Worm (Caenorhabditis elegans) whole organism, young adult: Measurements from ENCODE around the gene T24E12.1.
A peak's percentile ranks its signal among the peaks of the same experiment; 100 is the strongest.

Experiments used
- B0261.1 ChIP-seq: sonication (generic microtip); optimal IDR thresholded peaks from 2 replicates; lab custom pipeline; 2016; ENCODE audit warnings: mild to moderate bottlenecking, missing genetic modification characterization, moderate library complexity, missing compliant biosample characterization
- C06A6.2 ChIP-seq: fragments of 200-800 bp; sonication (Bioruptor generic); conservative IDR thresholded peaks from 2 replicates; pipeline ENCODE4 v1.3.6; 2022; ENCODE audit warnings: missing genetic modification characterization, missing compliant biosample characterization
- C17E4.6 ChIP-seq: fragments of 200-800 bp; sonication (Bioruptor generic); IDR thresholded peaks from 2 replicates; pipeline ENCODE4 v1.3.6; 2022; ENCODE audit warnings: missing genetic modification reagents, missing genetic modification characterization, missing compliant biosample characterization
- D2030.7 ChIP-seq: fragments of 200-800 bp; sonication (Bioruptor generic); IDR thresholded peaks from 2 replicates; pipeline ENCODE4 v1.3.6; 2022; ENCODE audit warnings: missing genetic modification reagents, missing genetic modification characterization, missing compliant biosample characterization
- F39B2.1 ChIP-seq: fragments of 200-800 bp; sonication (Bioruptor generic); IDR thresholded peaks from 2 replicates; pipeline ENCODE4 v1.3.6; 2022; ENCODE audit warnings: missing genetic modification reagents, missing genetic modification characterization, missing compliant biosample characterization
- F49E8.2 ChIP-seq: sonication (generic microtip); optimal IDR thresholded peaks from 3 replicates; lab custom pipeline; 2017; ENCODE audit warnings: missing genetic modification characterization, mild to moderate bottlenecking, missing compliant biosample characterization, antibody characterized with exemption, moderate library complexity; ENCODE audit not compliant: insufficient read depth
- F55B11.4 ChIP-seq: sonication (generic microtip); optimal IDR thresholded peaks from 2 replicates; lab custom pipeline; 2016; ENCODE audit warnings: missing compliant biosample characterization, missing genetic modification characterization, borderline replicate concordance; ENCODE audit not compliant: insufficient read depth
- K12H6.12 ChIP-seq: fragments of 200-800 bp; sonication (Bioruptor generic); optimal IDR thresholded peaks from 2 replicates; lab custom pipeline; 2018; ENCODE audit warnings: mild to moderate bottlenecking, missing genetic modification characterization, missing compliant biosample characterization
- T07F8.4 ChIP-seq: sonication (generic microtip); optimal IDR thresholded peaks from 2 replicates; lab custom pipeline; 2016; ENCODE audit warnings: mild to moderate bottlenecking, missing genetic modification characterization, moderate library complexity, missing compliant biosample characterization
- T26A5.8 ChIP-seq: sonication (generic microtip); optimal IDR thresholded peaks from 2 replicates; lab custom pipeline; 2016; ENCODE audit warnings: missing genetic modification characterization, missing compliant biosample characterization
- Y53F4B.3 ChIP-seq: fragments of 200-800 bp; sonication (Bioruptor generic); IDR thresholded peaks from 2 replicates; pipeline ENCODE4 v1.3.6; 2022; ENCODE audit warnings: missing genetic modification reagents, missing genetic modification characterization, missing compliant biosample characterization
- Y56A3A.18 ChIP-seq: fragments of 200-800 bp; sonication (Bioruptor generic); IDR thresholded peaks from 2 replicates; pipeline ENCODE4 v1.3.6; 2022; ENCODE audit warnings: missing genetic modification reagents, missing genetic modification characterization, missing compliant biosample characterization
- akir-1 ChIP-seq: fragments of 200-800 bp; sonication (Bioruptor generic); optimal IDR thresholded peaks from 2 replicates; lab custom pipeline; 2018; ENCODE audit warnings: mild to moderate bottlenecking, missing genetic modification characterization, moderate library complexity, missing compliant biosample characterization
- atf-7 ChIP-seq: sonication (generic microtip); optimal IDR thresholded peaks from 2 replicates; lab custom pipeline; 2017; ENCODE audit warnings: mild to moderate bottlenecking, missing genetic modification characterization, missing compliant biosample characterization
- attf-6 ChIP-seq: fragments of 200-800 bp; sonication (Bioruptor generic); IDR thresholded peaks from 2 replicates; pipeline ENCODE4 v1.3.6; 2022; ENCODE audit warnings: missing genetic modification reagents, missing genetic modification characterization, missing compliant biosample characterization
- bed-1 ChIP-seq: fragments of 200-800 bp; sonication (Bioruptor generic); IDR thresholded peaks from 2 replicates; pipeline ENCODE4 v1.3.6; 2022; ENCODE audit warnings: missing genetic modification reagents, missing genetic modification characterization, missing compliant biosample characterization
- bed-2 ChIP-seq: fragments of 200-800 bp; sonication (Bioruptor generic); IDR thresholded peaks from 2 replicates; pipeline ENCODE4 v1.3.6; 2022; ENCODE audit warnings: missing genetic modification reagents, missing genetic modification characterization, missing compliant biosample characterization
- ceh-27 ChIP-seq: fragments of 200-800 bp; sonication (Bioruptor generic); optimal IDR thresholded peaks from 2 replicates; lab custom pipeline; 2018; ENCODE audit warnings: mild to moderate bottlenecking, missing genetic modification characterization, moderate library complexity, missing compliant biosample characterization
- ceh-40 ChIP-seq: fragments of 200-800 bp; sonication (Bioruptor generic); IDR thresholded peaks from 2 replicates; pipeline ENCODE4 v1.3.6; 2022; ENCODE audit warnings: missing genetic modification characterization, missing compliant biosample characterization
- dpff-1 ChIP-seq: sonication (generic microtip); optimal IDR thresholded peaks from 2 replicates; lab custom pipeline; 2017; ENCODE audit warnings: mild to moderate bottlenecking, missing genetic modification characterization, missing compliant biosample characterization
- dpl-1 ChIP-seq: fragments of 150-350 bp; optimal IDR thresholded peaks from 2 replicates; lab custom pipeline; 2014; ENCODE audit warnings: missing biosample characterization, missing genetic modification reagents, missing genetic modification characterization
- efl-1 ChIP-seq: fragments of 150-350 bp; optimal IDR thresholded peaks from 2 replicates; lab custom pipeline; 2014; ENCODE audit warnings: missing biosample characterization, missing genetic modification reagents, missing genetic modification characterization
- egl-44 ChIP-seq: fragments of 200-800 bp; sonication (Bioruptor generic); IDR thresholded peaks from 2 replicates; pipeline ENCODE4 v1.3.6; 2022; ENCODE audit warnings: missing genetic modification reagents, missing genetic modification characterization, missing compliant biosample characterization
- fkh-3 ChIP-seq: sonication (generic microtip); optimal IDR thresholded peaks from 2 replicates; lab custom pipeline; 2016; ENCODE audit warnings: mild to moderate bottlenecking, missing genetic modification characterization, missing compliant biosample characterization
- hmg-20 ChIP-seq: fragments of 200-800 bp; sonication (Bioruptor generic); IDR thresholded peaks from 2 replicates; pipeline ENCODE4 v1.3.6; 2022; ENCODE audit warnings: missing genetic modification reagents, missing genetic modification characterization, missing compliant biosample characterization
- hrde-1 ChIP-seq: sonication (generic microtip); optimal IDR thresholded peaks from 2 replicates; lab custom pipeline; 2016; ENCODE audit warnings: missing genetic modification characterization, mild to moderate bottlenecking, missing compliant biosample characterization, moderate library complexity, missing genotype, missing genetic modification reagents, borderline replicate concordance
- hsf-1 ChIP-seq: fragments of 200-800 bp; sonication (Bioruptor generic); IDR thresholded peaks from 2 replicates; pipeline ENCODE4 v1.3.6; 2022; ENCODE audit warnings: missing genetic modification reagents, missing genetic modification characterization, missing compliant biosample characterization
- lin-26 ChIP-seq: fragments of 200-800 bp; sonication (Bioruptor generic); IDR thresholded peaks from 2 replicates; pipeline ENCODE4 v1.3.6; 2022; ENCODE audit warnings: missing genetic modification reagents, missing genetic modification characterization, missing compliant biosample characterization
- lin-35 ChIP-seq, 3 experiments: fragments of 150-350 bp in 2 of 3; sonication (generic microtip) in 1 of 3; optimal IDR thresholded peaks; 2 replicates each; lab custom pipeline; 2014 to 2018; ENCODE audit warnings: missing biosample characterization in 3 of 3, missing genetic modification characterization in 3 of 3, missing genetic modification reagents in 3 of 3
- lin-40 ChIP-seq: sonication (generic microtip); optimal IDR thresholded peaks from 2 replicates; lab custom pipeline; 2016; ENCODE audit warnings: missing genetic modification characterization, mild to moderate bottlenecking, missing compliant biosample characterization, missing genotype, missing genetic modification reagents
- lsl-1 ChIP-seq: fragments of 200-800 bp; sonication (Bioruptor generic); optimal IDR thresholded peaks from 2 replicates; lab custom pipeline; 2018; ENCODE audit warnings: mild to moderate bottlenecking, missing genetic modification characterization, moderate library complexity, missing compliant biosample characterization
- lsy-27 ChIP-seq: sonication (generic microtip); optimal IDR thresholded peaks from 2 replicates; lab custom pipeline; 2017; ENCODE audit warnings: missing genetic modification characterization, mild to moderate bottlenecking, missing compliant biosample characterization, antibody characterized with exemption, missing genotype, borderline replicate concordance; ENCODE audit not compliant: insufficient read depth
- madf-10 ChIP-seq: sonication (generic microtip); optimal IDR thresholded peaks from 2 replicates; lab custom pipeline; 2016; ENCODE audit warnings: mild to moderate bottlenecking, missing genetic modification characterization, missing compliant biosample characterization
- madf-3 ChIP-seq: fragments of 200-800 bp; sonication (Bioruptor generic); IDR thresholded peaks from 2 replicates; pipeline ENCODE4 v1.3.6; 2022; ENCODE audit warnings: missing genetic modification reagents, missing genetic modification characterization, missing compliant biosample characterization
- mel-28 ChIP-seq: sonication (generic microtip); optimal IDR thresholded peaks from 2 replicates; lab custom pipeline; 2016; ENCODE audit warnings: borderline replicate concordance, mild to moderate bottlenecking, missing genetic modification characterization, missing compliant biosample characterization
- mes-4 ChIP-seq: sonication (generic microtip); optimal IDR thresholded peaks from 2 replicates; lab custom pipeline; 2016; ENCODE audit warnings: missing genotype, missing genetic modification characterization, missing compliant biosample characterization
- nhr-120 ChIP-seq: fragments of 200-800 bp; sonication (Bioruptor generic); IDR thresholded peaks from 2 replicates; pipeline ENCODE4 v1.3.6; 2022; ENCODE audit warnings: missing genetic modification characterization, missing compliant biosample characterization
- nhr-179 ChIP-seq: sonication (generic microtip); optimal IDR thresholded peaks from 2 replicates; lab custom pipeline; 2016; ENCODE audit warnings: mild to moderate bottlenecking, missing genetic modification characterization, missing compliant biosample characterization
- nhr-80 ChIP-seq: sonication (generic microtip); optimal IDR thresholded peaks from 2 replicates; lab custom pipeline; 2016; ENCODE audit warnings: missing genetic modification characterization, missing compliant biosample characterization
- pbrm-1 ChIP-seq: fragments of 200-800 bp; sonication (Bioruptor generic); IDR thresholded peaks from 2 replicates; pipeline ENCODE4 v1.3.6; 2022; ENCODE audit warnings: missing genetic modification reagents, missing genetic modification characterization, missing compliant biosample characterization
- repo-1 ChIP-seq: sonication (generic microtip); optimal IDR thresholded peaks from 2 replicates; lab custom pipeline; 2017; ENCODE audit warnings: mild to moderate bottlenecking, missing genetic modification characterization, missing compliant biosample characterization
- sdz-38 ChIP-seq: sonication (generic microtip); optimal IDR thresholded peaks from 2 replicates; lab custom pipeline; 2016; ENCODE audit warnings: missing genotype, missing genetic modification characterization, missing compliant biosample characterization
- sea-2 ChIP-seq: fragments of 200-800 bp; sonication (Bioruptor generic); IDR thresholded peaks from 2 replicates; pipeline ENCODE4 v1.3.6; 2022; ENCODE audit warnings: missing genetic modification characterization, missing compliant biosample characterization
- snpc-1.1 ChIP-seq: sonication (generic microtip); optimal IDR thresholded peaks from 2 replicates; lab custom pipeline; 2017; ENCODE audit warnings: missing genetic modification characterization, mild to moderate bottlenecking, missing compliant biosample characterization, antibody characterized with exemption, moderate library complexity, missing genotype, missing genetic modification reagents; ENCODE audit not compliant: insufficient read depth
- snpc-1.3 ChIP-seq: sonication (generic microtip); optimal IDR thresholded peaks from 2 replicates; lab custom pipeline; 2017; ENCODE audit warnings: missing genetic modification characterization, mild to moderate bottlenecking, missing compliant biosample characterization, antibody characterized with exemption, moderate library complexity, missing genotype, missing genetic modification reagents; ENCODE audit not compliant: insufficient read depth
- snpc-4 ChIP-seq, 5 experiments: fragments of 150-350 bp in 1 of 5; sonication (generic microtip) in 4 of 5; optimal IDR thresholded peaks; 2 replicates each; lab custom pipeline; 2014 to 2018; ENCODE audit warnings: missing genetic modification characterization in 5 of 5, missing biosample characterization in 3 of 5, antibody characterized with exemption in 2 of 5, mild to moderate bottlenecking in 2 of 5, missing compliant biosample characterization in 2 of 5, missing genotype in 2 of 5, moderate library complexity in 2 of 5, missing genetic modification reagents in 1 of 5
- tbp1 ChIP-seq: fragments of 200-800 bp; sonication (Bioruptor generic); optimal IDR thresholded peaks from 2 replicates; lab custom pipeline; 2018; ENCODE audit warnings: mild to moderate bottlenecking, missing genetic modification characterization, missing compliant biosample characterization
- ztf-22 ChIP-seq: fragments of 200-800 bp; sonication (Bioruptor generic); optimal IDR thresholded peaks from 2 replicates; lab custom pipeline; 2018; ENCODE audit warnings: mild to moderate bottlenecking, missing genetic modification characterization, moderate library complexity, missing compliant biosample characterization

Gene T24E12.1

DNA sequence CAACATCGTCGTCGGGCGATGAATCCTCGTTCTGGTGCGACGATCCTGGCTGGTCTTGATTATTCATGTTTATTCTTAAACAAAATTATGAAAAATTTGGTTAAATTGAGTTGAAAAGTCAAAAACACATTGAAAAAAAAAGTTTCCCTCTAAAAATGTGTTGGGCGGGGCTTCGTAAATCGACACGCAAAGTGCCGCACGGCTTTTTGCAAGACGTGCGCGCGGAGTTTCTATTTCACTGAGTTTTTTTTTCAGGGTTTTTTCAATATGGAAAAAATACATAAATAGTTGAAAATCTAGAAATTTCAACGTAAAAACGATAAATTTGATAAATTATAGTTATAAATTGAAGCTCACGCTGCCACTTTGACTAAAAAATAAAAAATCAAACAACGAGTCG lies 22.7 kb downstream of the T24E12.1 start, which contains the start of gene F54D10.5 (continued):
- TF ChIP-seq sea-2 (no peak), snpc-4 (GFP tag; optimal IDR thresholded peaks at IDR 0.05; lab: Kevin White, UChicago) (no peak), snpc-4 (tag; optimal IDR thresholded peaks at IDR 0.05; lab: Kevin White, UChicago) (no peak), madf-10 (tag; lab: Kevin White, UChicago) (no peak), nhr-80 (tag; lab: Kevin White, UChicago) (no peak), F39B2.1 (GFP tag; lab: Robert Waterston, UW) (no peak), atf-7 (no peak), F55B11.4 (no peak), madf-3 (GFP tag; lab: Robert Waterston, UW) (no peak), hrde-1 (tag; lab: Kevin White, UChicago) (no peak), tbp1 (GFP tag; lab: Kevin White, UChicago) (peak; percentile 14), dpff-1 (tag; lab: Kevin White, UChicago) (no peak), T07F8.4 (no peak), mel-28 (tag; lab: Kevin White, UChicago) (no peak), lsl-1 (GFP tag; lab: Kevin White, UChicago) (no peak), C17E4.6 (no peak), lin-26 (no peak), efl-1 (GFP tag; lab: Kevin White, UChicago) (peak; percentile 43), K12H6.12 (tag; lab: Kevin White, UChicago) (no peak), D2030.7 (GFP tag; lab: Robert Waterston, UW) (0 out of 2 replicates have a peak, but pooled peaks have one; percentile 33), ztf-22 (GFP tag; lab: Kevin White, UChicago) (no peak), repo-1 (no peak), ceh-27 (GFP tag; lab: Kevin White, UChicago) (no peak), egl-44 (GFP tag; lab: Robert Waterston, UW) (no peak), F49E8.2 (tag; lab: Kevin White, UChicago) (no peak), sdz-38 (tag; lab: Kevin White, UChicago) (no peak), nhr-179 (tag; lab: Kevin White, UChicago) (no peak), ceh-40 (GFP tag; lab: Robert Waterston, UW) (no peak), hmg-20 (GFP tag; lab: Robert Waterston, UW) (no peak), hsf-1 (no peak), B0261.1 (tag; lab: Kevin White, UChicago) (no peak), Y53F4B.3 (GFP tag; lab: Robert Waterston, UW) (no peak), pbrm-1 (GFP tag; lab: Robert Waterston, UW) (0 out of 2 replicates have a peak, but pooled peaks have one; percentile 13), akir-1 (GFP tag; lab: Kevin White, UChicago) (no peak), C06A6.2 (GFP tag; lab: Robert Waterston, UW) (no peak; the same call in 1 of the 2 replicates), nhr-120 (no peak), bed-2 (no peak), fkh-3 (tag; lab: Kevin White, UChicago) (no peak), T26A5.8 (tag; lab: Kevin White, UChicago) (no peak), Y56A3A.18 (GFP tag; lab: Robert Waterston, UW) (no peak), attf-6 (GFP tag; lab: Robert Waterston, UW) (no peak), lin-40 (tag; lab: Kevin White, UChicago) (no peak), dpl-1 (GFP tag; lab: Kevin White, UChicago) (peak; percentile 71), lsy-27 (tag; lab: Kevin White, UChicago) (no peak), mes-4 (tag; lab: Kevin White, UChicago) (no peak), snpc-1.3 (tag; lab: Kevin White, UChicago) (peak; percentile 57), lin-35 (GFP tag; optimal IDR thresholded peaks at IDR 0.05; lab: Kevin White, UChicago) (peak in 1 of 3 experiments; percentile 83), snpc-1.1 (tag; lab: Kevin White, UChicago) (peak; percentile 33), bed-1 (GFP tag; lab: Robert Waterston, UW) (no peak)
